Worm (Caenorhabditis elegans): Measurements from ENCODE around the gene F52E10.2.

ce11 chrX:16240626-16241025 lies 42.4 kb downstream of the F52E10.2 start:
- TF ChIP-seq dpl-1 (GFP tag; optimal IDR thresholded peaks at IDR 0.05) (no peak), sdz-12 (GFP tag; optimal IDR thresholded peaks at IDR 0.05) (no peak), nhr-76 (tag; optimal IDR thresholded peaks at IDR 0.05) (no peak), snpc-4 (tag; optimal IDR thresholded peaks at IDR 0.05) (no peak), lin-15B (tag; optimal IDR thresholded peaks at IDR 0.05) (no peak), R02D3.7 (tag; optimal IDR thresholded peaks at IDR 0.05) (no peak)

Measured in whole organism, L4 larva.